Worm (Caenorhabditis elegans): ENCODE measurements around the gene C17G10.6.

ce11 chrII:5593377-5593932 lies 9.6 kb downstream of the C17G10.6 start, which contains the start of gene cdc-14:
- TF ChIP-seq ama-1 (optimal IDR thresholded peaks at IDR 0.05) (no peak), B0310.2 (tag; optimal IDR thresholded peaks at IDR 0.05) (no peak), flt-1 (GFP tag; IDR thresholded peaks at IDR 0.05) (no peak)
